Worm (Caenorhabditis elegans) whole organism, L1 larva: Measurements from ENCODE around the gene clec-230.

Source experiments
- C04F5.9 ChIP-seq: sonication (generic microtip); optimal IDR thresholded peaks from 2 replicates; lab custom pipeline; 2016; ENCODE audit warnings: missing genetic modification characterization, missing compliant biosample characterization
- C16A3.4 ChIP-seq: fragments of 150-350 bp; optimal IDR thresholded peaks from 2 replicates; lab custom pipeline; 2014; ENCODE audit warnings: missing biosample characterization, missing genetic modification characterization
- Y116A8C.19 ChIP-seq: sonication (generic microtip); optimal IDR thresholded peaks from 2 replicates; lab custom pipeline; 2016; ENCODE audit warnings: missing compliant biosample characterization, missing genetic modification characterization, borderline replicate concordance
- aly-2 ChIP-seq: fragments of 150-350 bp; optimal IDR thresholded peaks from 2 replicates; lab custom pipeline; 2014; ENCODE audit warnings: missing biosample characterization, missing genetic modification characterization
- ama-1 ChIP-seq: fragments of 150-350 bp; optimal IDR thresholded peaks from 2 replicates; lab custom pipeline; 2014
- ceh-82 ChIP-seq, 3 experiments: fragments of 150-350 bp in 1 of 3; sonication (generic microtip) in 2 of 3; optimal IDR thresholded peaks; 2 replicates each; lab custom pipeline; 2014 to 2017; ENCODE audit warnings: missing biosample characterization in 3 of 3, missing genetic modification characterization in 3 of 3
- ceh-88 ChIP-seq: fragments of 200-800 bp; sonication (Bioruptor generic); IDR thresholded peaks from 2 replicates; pipeline ENCODE4 v1.3.6; 2022; ENCODE audit warnings: missing genetic modification characterization, missing compliant biosample characterization
- ceh-90 ChIP-seq: sonication (generic microtip); optimal IDR thresholded peaks from 2 replicates; lab custom pipeline; 2016; ENCODE audit warnings: missing genetic modification characterization, missing compliant biosample characterization
- ces-1 ChIP-seq: fragments of 150-350 bp; optimal IDR thresholded peaks from 2 replicates; lab custom pipeline; 2014; ENCODE audit warnings: missing biosample characterization, missing genetic modification reagents, missing genetic modification characterization
- efl-1 ChIP-seq, 4 experiments: fragments of 150-350 bp; optimal IDR thresholded peaks in 3 of 4; peaks in 1 of 4; 1 replicate in 1 of 4; 2 replicates in 3 of 4; lab custom pipeline; 2014; ENCODE audit warnings: missing biosample characterization in 2 of 4, missing genetic modification characterization in 2 of 4, missing genetic modification reagents in 2 of 4
- efl-3 ChIP-seq: fragments of 200-800 bp; sonication (Bioruptor generic); optimal IDR thresholded peaks from 2 replicates; lab custom pipeline; 2018; ENCODE audit warnings: mild to moderate bottlenecking, missing genetic modification characterization, missing compliant biosample characterization
- egl-27 ChIP-seq, 2 experiments: fragments of 150-350 bp in 1 of 2; sonication (generic microtip); optimal IDR thresholded peaks; 3 replicates each; lab custom pipeline; 2017 to 2018; ENCODE audit warnings: missing biosample characterization in 2 of 2, missing genetic modification characterization in 2 of 2, missing genetic modification reagents in 2 of 2
- elt-2 ChIP-seq: sonication (generic microtip); optimal IDR thresholded peaks from 2 replicates; lab custom pipeline; 2016; ENCODE audit warnings: missing genetic modification characterization, mild to moderate bottlenecking, inconsistent platforms, missing compliant biosample characterization, missing genetic modification reagents
- ets-5 ChIP-seq: fragments of 200-800 bp; sonication (Bioruptor generic); IDR thresholded peaks from 2 replicates; pipeline ENCODE4 v1.3.6; 2022; ENCODE audit warnings: missing genetic modification characterization, missing compliant biosample characterization
- irx-1 ChIP-seq: sonication (generic microtip); optimal IDR thresholded peaks from 2 replicates; lab custom pipeline; 2016; ENCODE audit warnings: missing genetic modification characterization, missing compliant biosample characterization
- jun-1 ChIP-seq: fragments of 150-350 bp; optimal IDR thresholded peaks from 2 replicates; lab custom pipeline; 2014; ENCODE audit warnings: missing biosample characterization, missing genetic modification reagents, missing genetic modification characterization
- lin-35 ChIP-seq, 2 experiments: fragments of 150-350 bp; optimal IDR thresholded peaks; 2 replicates each; lab custom pipeline; 2014; ENCODE audit warnings: missing biosample characterization in 2 of 2, missing genetic modification characterization in 2 of 2, missing genetic modification reagents in 2 of 2
- lir-3 ChIP-seq: sonication (generic microtip); optimal IDR thresholded peaks from 2 replicates; lab custom pipeline; 2016; ENCODE audit warnings: mild to moderate bottlenecking, missing genetic modification characterization, moderate library complexity, missing compliant biosample characterization; ENCODE audit not compliant: poor library complexity
- mab-9 ChIP-seq: fragments of 200-800 bp; sonication (Bioruptor generic); IDR thresholded peaks from 2 replicates; pipeline ENCODE4 v1.3.6; 2022; ENCODE audit warnings: missing genetic modification reagents, missing genetic modification characterization, missing compliant biosample characterization
- mdl-1 ChIP-seq, 2 experiments: fragments of 150-350 bp; optimal IDR thresholded peaks; 2 replicates each; lab custom pipeline; 2014 to 2017; ENCODE audit warnings: missing biosample characterization in 2 of 2, missing genetic modification characterization in 2 of 2, inconsistent platforms in 1 of 2
- mef-2 ChIP-seq: fragments of 150-350 bp; optimal IDR thresholded peaks from 2 replicates; lab custom pipeline; 2014; ENCODE audit warnings: missing biosample characterization, missing genetic modification characterization
- mep-1 ChIP-seq: fragments of 150-350 bp; optimal IDR thresholded peaks from 2 replicates; lab custom pipeline; 2014; ENCODE audit warnings: missing biosample characterization, missing genetic modification characterization
- nhr-12 ChIP-seq: sonication (generic microtip); optimal IDR thresholded peaks from 2 replicates; lab custom pipeline; 2017; ENCODE audit warnings: missing biosample characterization, missing genetic modification characterization
- nhr-20 ChIP-seq: sonication (generic microtip); optimal IDR thresholded peaks from 2 replicates; lab custom pipeline; 2016; ENCODE audit warnings: mild to moderate bottlenecking, missing genetic modification characterization, missing compliant biosample characterization
- nhr-237 ChIP-seq: fragments of 150-350 bp; optimal IDR thresholded peaks from 2 replicates; lab custom pipeline; 2014; ENCODE audit warnings: missing biosample characterization, missing genetic modification characterization
- nhr-28 ChIP-seq: fragments of 150-350 bp; optimal IDR thresholded peaks from 2 replicates; lab custom pipeline; 2014; ENCODE audit warnings: missing biosample characterization, missing genetic modification characterization
- nhr-47 ChIP-seq: sonication (generic microtip); optimal IDR thresholded peaks from 2 replicates; lab custom pipeline; 2016; ENCODE audit warnings: mild to moderate bottlenecking, missing genetic modification characterization, moderate library complexity, missing compliant biosample characterization
- nhr-71 ChIP-seq: sonication (generic microtip); optimal IDR thresholded peaks from 2 replicates; lab custom pipeline; 2016; ENCODE audit warnings: mild to moderate bottlenecking, missing genetic modification characterization, moderate library complexity, missing compliant biosample characterization
- nhr-77 ChIP-seq: fragments of 150-350 bp; optimal IDR thresholded peaks from 2 replicates; lab custom pipeline; 2014; ENCODE audit warnings: missing biosample characterization, missing genetic modification characterization
- nhr-85 ChIP-seq: sonication (generic microtip); peaks from one replicate; lab custom pipeline; 2016; ENCODE audit warnings: missing genetic modification characterization, inconsistent platforms, missing compliant biosample characterization
- nhr-90 ChIP-seq: sonication (generic microtip); optimal IDR thresholded peaks from 2 replicates; lab custom pipeline; 2016; ENCODE audit warnings: mild to moderate bottlenecking, missing genetic modification characterization, missing compliant biosample characterization; ENCODE audit not compliant: poor library complexity
- pag-3 ChIP-seq: sonication (generic microtip); optimal IDR thresholded peaks from 2 replicates; lab custom pipeline; 2017; ENCODE audit warnings: missing genetic modification characterization, mild to moderate bottlenecking, missing compliant biosample characterization, antibody characterized with exemption, borderline replicate concordance; ENCODE audit not compliant: insufficient read depth
- pax-3 ChIP-seq: fragments of 200-800 bp; sonication (Bioruptor generic); optimal IDR thresholded peaks from 2 replicates; lab custom pipeline; 2018; ENCODE audit warnings: mild to moderate bottlenecking, missing genetic modification characterization, moderate library complexity, missing compliant biosample characterization
- pqm-1 ChIP-seq: sonication (generic microtip); optimal IDR thresholded peaks from 3 replicates; lab custom pipeline; 2017; ENCODE audit warnings: missing biosample characterization, missing genetic modification characterization
- skn-1 ChIP-seq: fragments of 150-350 bp; optimal IDR thresholded peaks from 2 replicates; lab custom pipeline; 2014; ENCODE audit warnings: missing biosample characterization, missing genetic modification characterization
- snpc-4 ChIP-seq: fragments of 150-350 bp; optimal IDR thresholded peaks from 2 replicates; lab custom pipeline; 2014; ENCODE audit warnings: missing biosample characterization, missing genetic modification characterization
- snu-23 ChIP-seq: sonication (generic microtip); optimal IDR thresholded peaks from 2 replicates; lab custom pipeline; 2016; ENCODE audit warnings: missing genetic modification characterization, missing compliant biosample characterization
- sptf-1 ChIP-seq: fragments of 150-350 bp; optimal IDR thresholded peaks from 2 replicates; lab custom pipeline; 2014; ENCODE audit warnings: missing biosample characterization, missing genetic modification characterization
- sup-37 ChIP-seq: fragments of 200-800 bp; sonication (Bioruptor generic); optimal IDR thresholded peaks from 2 replicates; lab custom pipeline; 2018; ENCODE audit warnings: mild to moderate bottlenecking, missing genetic modification characterization, missing compliant biosample characterization
- unc-130 ChIP-seq: fragments of 150-350 bp; optimal IDR thresholded peaks from 2 replicates; lab custom pipeline; 2017; ENCODE audit warnings: missing biosample characterization, missing genetic modification characterization, inconsistent platforms
- unc-30 ChIP-seq: sonication (generic microtip); optimal IDR thresholded peaks from 2 replicates; lab custom pipeline; 2017; ENCODE audit warnings: missing biosample characterization, missing genetic modification characterization
- vab-15 ChIP-seq: sonication (generic microtip); optimal IDR thresholded peaks from 2 replicates; lab custom pipeline; 2017; ENCODE audit warnings: missing genotype, mild to moderate bottlenecking, missing genetic modification characterization, missing compliant biosample characterization
- xbp-1 ChIP-seq: sonication (generic microtip); optimal IDR thresholded peaks from 2 replicates; lab custom pipeline; 2016; ENCODE audit warnings: missing genetic modification characterization, missing compliant biosample characterization
- zag-1 ChIP-seq: fragments of 150-350 bp; optimal IDR thresholded peaks from 2 replicates; lab custom pipeline; 2014; ENCODE audit warnings: missing biosample characterization, missing genetic modification characterization
- zip-4 ChIP-seq: fragments of 200-800 bp; sonication (Bioruptor generic); optimal IDR thresholded peaks from 2 replicates; lab custom pipeline; 2018; ENCODE audit warnings: mild to moderate bottlenecking, missing genetic modification characterization, moderate library complexity, missing compliant biosample characterization
- ztf-11 ChIP-seq, 2 experiments: sonication (generic microtip); optimal IDR thresholded peaks; 2 replicates each; lab custom pipeline; 2016 to 2017; ENCODE audit warnings: missing genetic modification characterization in 2 of 2, missing biosample characterization in 1 of 2, missing compliant biosample characterization in 1 of 2

The clec-230 gene

ce11 chrV:15318638-15319037 lies 30.3 kb downstream of the clec-230 start, which contains the start of gene nhr-291:
nhr-291 (plus strand) TSS chrV:15318961.
- TF ChIP-seq nhr-90 (tag; lab: Kevin White, UChicago): no peak
- TF ChIP-seq vab-15 (tag; lab: Kevin White, UChicago): no peak
- TF ChIP-seq snpc-4 (tag; lab: Kevin White, UChicago): no peak
- TF ChIP-seq C04F5.9 (tag; lab: Kevin White, UChicago): no peak
- no peak for TF ChIP-seq aly-2 (tag; lab: Kevin White, UChicago)
- TF ChIP-seq ama-1: no peak
- TF ChIP-seq pax-3 (tag; lab: Kevin White, UChicago): peak; percentile 77
- no peak for TF ChIP-seq nhr-237 (tag; lab: Kevin White, UChicago)
- no peak for TF ChIP-seq nhr-71 (tag; lab: Kevin White, UChicago)
- no peak for TF ChIP-seq nhr-12
- no peak for TF ChIP-seq nhr-77
- TF ChIP-seq mef-2 (tag; lab: Kevin White, UChicago): no peak
- peak in 1 of 2 experiments; percentile 45 for TF ChIP-seq lin-35 (GFP tag; optimal IDR thresholded peaks at IDR 0.05; lab: Kevin White, UChicago)
- no peak for TF ChIP-seq xbp-1 (tag; lab: Kevin White, UChicago)
- TF ChIP-seq unc-130 (tag; lab: Kevin White, UChicago): no peak
- TF ChIP-seq ces-1 (GFP tag; lab: Kevin White, UChicago): no peak
- TF ChIP-seq Y116A8C.19 (tag; lab: Kevin White, UChicago): no peak
- TF ChIP-seq ceh-88: no peak
- no peak for TF ChIP-seq sup-37 (GFP tag; lab: Kevin White, UChicago)
- no peak for TF ChIP-seq nhr-85 (tag; lab: Kevin White, UChicago)
- peak; percentile 65 for TF ChIP-seq jun-1 (tag; lab: Kevin White, UChicago)
- TF ChIP-seq mab-9 (GFP tag; lab: Robert Waterston, UW): no peak
- TF ChIP-seq lir-3 (tag; lab: Kevin White, UChicago): no peak
- TF ChIP-seq sptf-1 (tag; lab: Kevin White, UChicago): no peak
- TF ChIP-seq mdl-1 (tag; optimal IDR thresholded peaks at IDR 0.05; lab: Kevin White, UChicago): no peak
- TF ChIP-seq mep-1: no peak
- no peak for TF ChIP-seq snu-23 (GFP tag; lab: Kevin White, UChicago)
- TF ChIP-seq unc-30 (tag; lab: Kevin White, UChicago): no peak
- no peak for TF ChIP-seq irx-1 (tag; lab: Kevin White, UChicago)
- TF ChIP-seq ets-5: no peak
- TF ChIP-seq pqm-1 (tag; lab: Kevin White, UChicago): peak; percentile 55
- TF ChIP-seq zip-4 (GFP tag; lab: Kevin White, UChicago): no peak
- no peak for TF ChIP-seq zag-1 (tag; lab: Kevin White, UChicago)
- TF ChIP-seq nhr-20 (tag; lab: Kevin White, UChicago): peak; percentile 38
- peak; percentile 99 for TF ChIP-seq elt-2 (tag; lab: Kevin White, UChicago)
- TF ChIP-seq efl-3 (GFP tag; lab: Kevin White, UChicago): no peak
- no peak for TF ChIP-seq efl-1 (optimal IDR thresholded peaks at IDR 0.05; lab: Kevin White, UChicago)
- peak in 1 of 2 experiments; percentile 14 for TF ChIP-seq efl-1 (GFP tag; optimal IDR thresholded peaks at IDR 0.05 in 1 of 2; lab: Kevin White, UChicago)
- TF ChIP-seq nhr-28: no peak
- TF ChIP-seq ceh-82 (tag; optimal IDR thresholded peaks at IDR 0.05; lab: Kevin White, UChicago): no peak
- no peak for TF ChIP-seq C16A3.4 (tag; lab: Kevin White, UChicago)
- no peak for TF ChIP-seq ceh-90 (tag; lab: Kevin White, UChicago)
- no peak for TF ChIP-seq pag-3
- TF ChIP-seq ztf-11 (tag; optimal IDR thresholded peaks at IDR 0.05; lab: Kevin White, UChicago): no peak
- no peak for TF ChIP-seq skn-1 (tag; lab: Kevin White, UChicago)
- no peak for TF ChIP-seq nhr-47 (tag; lab: Kevin White, UChicago)
- TF ChIP-seq egl-27 (tag; optimal IDR thresholded peaks at IDR 0.05; lab: Kevin White, UChicago): no peak
